Fruit fly (Drosophila melanogaster): Measurements from ENCODE around the gene ph-p.

- TF ChIP-seq Snoo (tag; optimal IDR thresholded peaks at IDR 0.05): no peak
- TF ChIP-seq EcR (GFP tag; optimal IDR thresholded peaks at IDR 0.05): no peak
- no peak for TF ChIP-seq Ets98B (GFP tag; IDR thresholded peaks at IDR 0.05)
- no peak for TF ChIP-seq CG32121 (GFP tag; IDR thresholded peaks at IDR 0.05)
- no peak for TF ChIP-seq CG10348 (GFP tag; IDR thresholded peaks at IDR 0.05)
- no peak for TF ChIP-seq CG15710 (tag; optimal IDR thresholded peaks at IDR 0.05)
- no peak for TF ChIP-seq CG8301 (tag; optimal IDR thresholded peaks at IDR 0.05)
- TF ChIP-seq gl (tag; optimal IDR thresholded peaks at IDR 0.05): no peak
- TF ChIP-seq D1 (tag; optimal IDR thresholded peaks at IDR 0.05): no peak
Measured at dm6 chrX:2104365-2104764, 33.8 kb downstream of the ph-p start.

All from whole organism, pupa.